Worm (Caenorhabditis elegans) whole organism, early embryonic: ENCODE results near the gene EGAP2.1.

Experiments used
- B0310.2 ChIP-seq: sonication (generic microtip); optimal IDR thresholded peaks from 2 replicates; lab custom pipeline; 2016; ENCODE audit warnings: mild to moderate bottlenecking, missing genetic modification characterization, missing compliant biosample characterization
- F13C5.2 ChIP-seq: sonication (generic microtip); optimal IDR thresholded peaks from 2 replicates; lab custom pipeline; 2017; ENCODE audit warnings: mild to moderate bottlenecking, missing genetic modification characterization, inconsistent platforms, missing compliant biosample characterization
- aly-1 ChIP-seq: sonication (generic microtip); optimal IDR thresholded peaks from 2 replicates; lab custom pipeline; 2016; ENCODE audit warnings: missing genetic modification characterization, missing compliant biosample characterization
- ama-1 ChIP-seq: fragments of 150-350 bp; optimal IDR thresholded peaks from 2 replicates; lab custom pipeline; 2014
- ceh-13 ChIP-seq: fragments of 200-800 bp; sonication (Bioruptor generic); optimal IDR thresholded peaks from 2 replicates; lab custom pipeline; 2018; ENCODE audit warnings: mild to moderate bottlenecking, missing genetic modification characterization, missing compliant biosample characterization
- ceh-36 ChIP-seq: sonication (generic microtip); optimal IDR thresholded peaks from 2 replicates; lab custom pipeline; 2016; ENCODE audit warnings: missing genetic modification characterization, inconsistent platforms, missing compliant biosample characterization
- ets-7 ChIP-seq: sonication (generic microtip); optimal IDR thresholded peaks from 2 replicates; lab custom pipeline; 2016; ENCODE audit warnings: missing genotype, missing genetic modification characterization, missing compliant biosample characterization
- flt-1 ChIP-seq: fragments of 200-800 bp; sonication (Bioruptor generic); IDR thresholded peaks from 2 replicates; pipeline ENCODE4 v1.3.6; 2022; ENCODE audit warnings: missing genetic modification characterization, missing compliant biosample characterization
- hmbx-1 ChIP-seq: sonication (generic microtip); optimal IDR thresholded peaks from 2 replicates; lab custom pipeline; 2016; ENCODE audit warnings: mild to moderate bottlenecking, missing genetic modification characterization, missing compliant biosample characterization
- hmg-4 ChIP-seq: fragments of 200-800 bp; sonication (Bioruptor generic); optimal IDR thresholded peaks from 2 replicates; lab custom pipeline; 2018; ENCODE audit warnings: mild to moderate bottlenecking, missing genetic modification characterization, missing compliant biosample characterization
- hnd-1 ChIP-seq: sonication (generic microtip); optimal IDR thresholded peaks from 2 replicates; lab custom pipeline; 2016; ENCODE audit warnings: missing genetic modification characterization, missing compliant biosample characterization
- pes-1 ChIP-seq: fragments of 200-800 bp; sonication (Bioruptor generic); IDR thresholded peaks from 2 replicates; pipeline ENCODE4 v1.3.6; 2022; ENCODE audit warnings: missing genetic modification reagents, missing genetic modification characterization, missing compliant biosample characterization
- scrt-1 ChIP-seq: fragments of 200-800 bp; sonication (Bioruptor generic); IDR thresholded peaks from 2 replicates; pipeline ENCODE4 v1.3.6; 2022; ENCODE audit warnings: missing genetic modification characterization, missing compliant biosample characterization
- sea-1 ChIP-seq: fragments of 200-800 bp; sonication (Bioruptor generic); conservative IDR thresholded peaks from 2 replicates; pipeline ENCODE4 v1.3.6; 2022; ENCODE audit warnings: missing genetic modification characterization, missing compliant biosample characterization
- tbx-11 ChIP-seq: fragments of 200-800 bp; sonication (Bioruptor generic); IDR thresholded peaks from 2 replicates; pipeline ENCODE4 v1.3.6; 2022; ENCODE audit warnings: missing genetic modification characterization, missing compliant biosample characterization
- tbx-37 ChIP-seq: fragments of 200-800 bp; sonication (Bioruptor generic); conservative IDR thresholded peaks from 2 replicates; pipeline ENCODE4 v1.3.6; 2022; ENCODE audit warnings: missing genetic modification reagents, missing genetic modification characterization, missing compliant biosample characterization
- tra-4 ChIP-seq: sonication (generic microtip); optimal IDR thresholded peaks from 2 replicates; lab custom pipeline; 2017; ENCODE audit warnings: missing genetic modification characterization, missing compliant biosample characterization

Gene EGAP2.1

ce11 chrII:5231111-5231510 is at the start of gene EGAP2.1:
Gene EGAP2.1 (plus strand): TSS chrII:5231411.
- no peak for TF ChIP-seq pes-1 (GFP tag; lab: Robert Waterston, UW)
- TF ChIP-seq sea-1 (GFP tag; lab: Robert Waterston, UW): no peak
- TF ChIP-seq scrt-1 (GFP tag; lab: Robert Waterston, UW): no peak
- no peak for TF ChIP-seq ets-7 (tag; lab: Kevin White, UChicago)
- TF ChIP-seq B0310.2 (tag; lab: Kevin White, UChicago): no peak
- TF ChIP-seq F13C5.2 (tag; lab: Kevin White, UChicago): no peak
- no peak for TF ChIP-seq tbx-37 (GFP tag; lab: Robert Waterston, UW)
- no peak for TF ChIP-seq ceh-36 (tag; lab: Kevin White, UChicago)

- no peak for TF ChIP-seq flt-1 (GFP tag; lab: Robert Waterston, UW)
- no peak for TF ChIP-seq sea-1 (GFP tag; lab: Robert Waterston, UW)
- TF ChIP-seq pes-1 (GFP tag; lab: Robert Waterston, UW): 0 out of 2 replicates have a peak, but pooled peaks have one; percentile 10
- peak; percentile 59 for TF ChIP-seq aly-1 (tag; lab: Kevin White, UChicago)
- TF ChIP-seq ceh-36 (tag; lab: Kevin White, UChicago): no peak
- no peak for TF ChIP-seq scrt-1 (GFP tag; lab: Robert Waterston, UW)
- TF ChIP-seq ceh-13 (GFP tag; lab: Kevin White, UChicago): no peak
- no peak for TF ChIP-seq B0310.2 (tag; lab: Kevin White, UChicago)
- TF ChIP-seq F13C5.2 (tag; lab: Kevin White, UChicago): peak; percentile 5
- TF ChIP-seq hmbx-1 (tag; lab: Kevin White, UChicago): no peak
- TF ChIP-seq ets-7 (tag; lab: Kevin White, UChicago): no peak
- TF ChIP-seq hnd-1: no peak
- TF ChIP-seq tra-4 (tag; lab: Kevin White, UChicago): no peak
- no peak for TF ChIP-seq tbx-37 (GFP tag; lab: Robert Waterston, UW)
- peak; percentile 54; the same call in 1 of the 2 replicates for TF ChIP-seq tbx-11 (GFP tag; lab: Robert Waterston, UW)
- TF ChIP-seq hmg-4 (GFP tag; lab: Kevin White, UChicago): peak; percentile 53
- no peak for TF ChIP-seq ama-1 (lab: Kevin White, UChicago)
Measured at ce11 chrII:5181497-5181896, 49.7 kb upstream of the EGAP2.1 start.

DNA sequence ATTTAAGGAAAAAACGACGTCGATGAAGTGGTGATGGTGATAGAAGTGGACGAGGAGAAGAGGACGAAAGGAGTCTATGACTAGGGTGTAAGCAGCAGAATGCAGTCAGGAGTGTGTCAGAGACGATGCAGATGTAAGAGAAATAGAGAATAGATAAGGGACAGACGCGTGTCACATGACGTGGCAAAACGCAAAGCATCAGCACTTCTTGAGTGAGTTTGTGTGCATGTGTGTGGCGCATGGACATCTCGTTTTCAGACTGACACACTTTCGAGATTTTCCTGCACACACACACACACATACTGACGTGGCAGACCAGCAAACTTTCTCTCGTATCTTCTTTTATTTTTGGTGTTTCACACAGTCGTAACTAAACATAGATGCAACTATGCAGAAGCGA is 48.8 kb upstream of the EGAP2.1 start:
- no peak for TF ChIP-seq tbx-11 (GFP tag; lab: Robert Waterston, UW)
- no peak for TF ChIP-seq aly-1 (tag; lab: Kevin White, UChicago)
- no peak for TF ChIP-seq ceh-36 (tag; lab: Kevin White, UChicago)
- no peak for TF ChIP-seq hmg-4 (GFP tag; lab: Kevin White, UChicago)
- TF ChIP-seq hnd-1: no peak
- no peak for TF ChIP-seq hmbx-1 (tag; lab: Kevin White, UChicago)
- TF ChIP-seq ceh-13 (GFP tag; lab: Kevin White, UChicago): no peak
- no peak for TF ChIP-seq flt-1 (GFP tag; lab: Robert Waterston, UW)
- TF ChIP-seq F13C5.2 (tag; lab: Kevin White, UChicago): no peak
- TF ChIP-seq ama-1 (lab: Kevin White, UChicago): no peak
- TF ChIP-seq pes-1 (GFP tag; lab: Robert Waterston, UW): no peak
- TF ChIP-seq ets-7 (tag; lab: Kevin White, UChicago): no peak
- TF ChIP-seq B0310.2 (tag; lab: Kevin White, UChicago): no peak
- no peak for TF ChIP-seq scrt-1 (GFP tag; lab: Robert Waterston, UW)
- no peak for TF ChIP-seq tbx-37 (GFP tag; lab: Robert Waterston, UW)
- TF ChIP-seq sea-1 (GFP tag; lab: Robert Waterston, UW): no peak

DNA sequence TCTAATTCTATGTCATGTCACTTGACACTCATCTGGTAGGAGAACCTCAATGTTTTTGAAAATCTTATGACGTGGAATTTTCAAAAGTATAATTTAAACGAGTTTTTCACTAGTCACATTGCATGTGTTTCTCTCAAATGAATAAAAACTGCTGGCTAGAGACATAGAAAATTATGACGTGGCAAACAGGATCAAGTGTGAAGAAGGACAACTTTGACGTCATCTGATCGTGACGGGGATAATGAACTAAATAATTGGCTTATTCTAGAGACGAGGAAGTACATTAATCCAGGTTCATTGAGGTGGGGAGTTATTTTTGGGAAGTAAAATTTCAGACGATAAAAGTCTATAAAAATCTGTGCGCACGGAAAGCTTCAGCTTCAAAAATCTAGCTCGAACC is 48.0 kb upstream of the EGAP2.1 start:
- TF ChIP-seq ama-1 (lab: Kevin White, UChicago) (no peak), hmg-4 (GFP tag; lab: Kevin White, UChicago) (no peak), sea-1 (GFP tag; lab: Robert Waterston, UW) (no peak), hmbx-1 (tag; lab: Kevin White, UChicago) (no peak), pes-1 (GFP tag; lab: Robert Waterston, UW) (no peak), flt-1 (GFP tag; lab: Robert Waterston, UW) (no peak), aly-1 (tag; lab: Kevin White, UChicago) (no peak), tra-4 (tag; lab: Kevin White, UChicago) (no peak), scrt-1 (GFP tag; lab: Robert Waterston, UW) (no peak), tbx-11 (GFP tag; lab: Robert Waterston, UW) (no peak), tbx-37 (GFP tag; lab: Robert Waterston, UW) (no peak), ets-7 (tag; lab: Kevin White, UChicago) (no peak), F13C5.2 (tag; lab: Kevin White, UChicago) (no peak), B0310.2 (tag; lab: Kevin White, UChicago) (no peak), hnd-1 (no peak)

DNA sequence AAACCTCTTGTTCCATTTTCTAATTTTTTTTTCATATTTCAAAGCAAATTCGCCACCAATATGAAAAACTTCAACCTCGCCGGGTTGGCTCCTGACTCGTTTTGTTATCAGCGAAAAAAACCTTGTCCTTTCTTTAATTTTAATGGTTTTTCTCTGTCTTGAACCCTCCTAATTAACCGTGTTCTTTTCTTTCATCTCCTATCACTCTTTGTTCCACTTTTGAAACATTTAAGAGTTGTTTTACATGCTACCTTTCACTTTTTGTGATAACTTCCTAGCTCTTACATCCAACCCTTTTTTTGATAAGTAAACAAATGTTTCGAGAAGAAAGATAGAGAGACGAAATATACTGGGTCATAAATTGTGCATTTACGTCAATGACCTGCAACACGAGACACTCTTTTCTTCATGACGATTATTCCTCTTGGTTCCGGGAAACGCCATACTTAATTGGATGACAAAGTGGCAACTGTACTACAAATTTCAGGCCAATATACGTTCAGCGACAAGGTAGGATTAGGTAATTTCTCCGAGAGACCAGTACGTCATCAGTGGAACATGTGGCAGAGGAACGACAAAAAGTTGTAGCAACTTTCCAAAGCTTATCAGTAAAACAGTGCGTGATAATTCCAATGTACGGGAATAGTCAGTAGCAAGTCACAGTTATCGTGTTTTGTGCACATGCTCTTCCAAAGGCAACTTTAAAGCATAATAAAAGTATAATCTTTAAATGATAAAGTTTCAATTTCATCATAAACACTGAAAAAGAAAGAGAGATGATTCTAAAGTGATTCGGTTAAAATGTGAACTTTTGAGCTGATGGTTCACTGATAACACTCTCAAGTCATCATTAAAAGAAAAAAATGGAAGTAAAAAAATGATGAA is 46.3 kb upstream of the EGAP2.1 start:
- TF ChIP-seq hmg-4 (GFP tag; lab: Kevin White, UChicago) (no peak), pes-1 (GFP tag; lab: Robert Waterston, UW) (no peak), tbx-37 (GFP tag; lab: Robert Waterston, UW) (no peak), tbx-11 (GFP tag; lab: Robert Waterston, UW) (no peak), ceh-13 (GFP tag; lab: Kevin White, UChicago) (no peak), tra-4 (tag; lab: Kevin White, UChicago) (no peak), F13C5.2 (tag; lab: Kevin White, UChicago) (no peak), sea-1 (GFP tag; lab: Robert Waterston, UW) (no peak), flt-1 (GFP tag; lab: Robert Waterston, UW) (no peak), ets-7 (tag; lab: Kevin White, UChicago) (no peak), ceh-36 (tag; lab: Kevin White, UChicago) (no peak), hmbx-1 (tag; lab: Kevin White, UChicago) (no peak), B0310.2 (tag; lab: Kevin White, UChicago) (no peak), scrt-1 (GFP tag; lab: Robert Waterston, UW) (no peak), hnd-1 (no peak), ama-1 (lab: Kevin White, UChicago) (no peak), aly-1 (tag; lab: Kevin White, UChicago) (no peak)
